Worm (Caenorhabditis elegans): ENCODE results near the gene Y22D7AR.2.

Y22D7AR.2 gene

ce11 chrIII:1705799-1706198 lies at the start of gene Y22D7AR.2, which contains the start of gene fbxa-13:
Y22D7AR.2 (plus strand) TSS chrIII:1705946.
fbxa-13 (minus strand) TSS chrIII:1705899.
- TF ChIP-seq unc-62 (GFP tag; optimal IDR thresholded peaks at IDR 0.05), result no peak

- TF ChIP-seq unc-62 (GFP tag; optimal IDR thresholded peaks at IDR 0.05), result no peak
These were observed 48.4 kb upstream of the Y22D7AR.2 start, which contains the start of gene cht-4 for ce11 chrIII:1657380-1657779. cht-4 (minus strand) TSS chrIII:1657480.

ce11 chrIII:1659763-1660162 lies 46.0 kb upstream of the Y22D7AR.2 start, which contains the start of gene Y22D7AL.15:
Y22D7AL.15 (minus strand) TSS chrIII:1659863.
- TF ChIP-seq unc-62 (GFP tag; optimal IDR thresholded peaks at IDR 0.05), result no peak

- no peak for TF ChIP-seq unc-62 (GFP tag; optimal IDR thresholded peaks at IDR 0.05)
These were observed 44.7 kb upstream of the Y22D7AR.2 start for ce11 chrIII:1661031-1661430.

- no peak for TF ChIP-seq unc-62 (GFP tag; optimal IDR thresholded peaks at IDR 0.05)
These were observed 43.3 kb upstream of the Y22D7AR.2 start for ce11 chrIII:1662405-1662804.

DNA sequence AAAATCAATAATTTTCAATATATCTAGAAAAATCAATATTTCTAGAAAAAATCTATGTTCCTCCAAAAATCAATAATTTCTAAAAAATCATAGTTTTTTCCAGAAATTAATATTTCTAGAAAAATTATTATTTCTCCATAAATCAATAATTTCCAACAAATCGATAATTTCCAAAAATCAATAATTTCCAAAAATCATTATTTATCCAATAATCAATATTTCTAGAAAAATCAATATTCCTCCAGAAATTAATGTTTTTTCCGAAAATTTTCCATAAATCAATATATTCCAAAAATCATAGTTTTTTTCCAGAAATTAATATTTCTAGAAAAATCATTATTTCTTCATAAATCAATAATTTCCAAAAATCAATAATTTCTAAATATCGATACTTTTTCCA lies 42.7 kb upstream of the Y22D7AR.2 start:
- TF ChIP-seq unc-62 (GFP tag; optimal IDR thresholded peaks at IDR 0.05), result no peak

DNA sequence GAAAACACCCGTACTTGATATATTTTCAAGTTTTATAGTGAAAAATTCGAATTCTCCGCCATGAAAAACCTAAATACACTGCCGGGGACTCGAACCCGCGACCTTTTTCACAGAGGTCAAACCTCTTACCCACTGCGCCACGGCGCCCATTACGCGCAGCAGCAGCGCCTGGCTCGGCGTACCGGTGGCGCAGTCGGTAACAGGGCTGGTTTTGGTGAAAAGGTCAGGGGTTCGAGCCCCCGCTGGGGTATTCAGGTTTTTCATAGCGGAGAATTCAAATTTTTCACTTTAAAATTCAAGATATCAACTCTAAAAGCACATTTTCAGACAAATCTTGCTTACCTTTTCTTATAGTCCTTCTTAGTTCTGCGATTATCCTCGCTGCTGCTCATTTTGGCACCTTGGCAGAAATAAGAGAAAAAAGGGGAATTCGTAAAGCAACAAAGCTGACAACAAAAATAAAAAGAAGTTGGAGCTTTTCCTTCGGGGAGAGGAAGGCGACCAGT lies 40.9 kb upstream of the Y22D7AR.2 start, which contains the start of gene Y22D7AL.16:
Gene Y22D7AL.16 (minus strand): TSS at position 456 of the 506 bp plus-strand sequence.
- TF ChIP-seq unc-62 (GFP tag; optimal IDR thresholded peaks at IDR 0.05), result no peak

ce11 chrIII:1665373-1665772 lies 40.4 kb upstream of the Y22D7AR.2 start:
- no peak for TF ChIP-seq unc-62 (GFP tag; optimal IDR thresholded peaks at IDR 0.05)

DNA sequence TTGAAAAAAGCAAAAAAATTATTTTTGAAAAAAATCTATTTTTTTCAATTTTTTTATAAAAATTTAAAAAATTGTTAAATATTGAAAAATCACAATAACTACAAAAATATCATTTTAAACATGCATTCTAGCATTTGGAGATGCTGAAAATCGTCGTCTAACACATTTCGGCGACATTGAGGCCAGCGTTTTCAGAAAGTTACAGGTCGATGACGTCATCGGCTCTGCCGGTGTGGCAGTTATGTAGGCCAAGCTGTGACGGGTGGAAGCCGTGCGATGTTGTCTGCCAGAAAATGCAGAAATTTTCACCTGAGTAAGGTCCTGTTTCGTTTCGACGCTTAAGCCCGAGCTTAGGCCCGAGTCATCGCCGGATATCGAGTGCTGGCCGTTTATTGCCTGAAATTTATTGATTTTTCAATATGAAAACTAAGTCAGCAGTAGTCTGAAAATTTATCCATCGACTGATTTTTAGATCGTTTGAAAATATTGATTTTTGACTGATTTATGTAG lies 39.9 kb upstream of the Y22D7AR.2 start, which contains the start of gene Y22D7AR.3:
Gene Y22D7AR.3 (minus strand): TSS at position 51 of the 510 bp plus-strand sequence.
- TF ChIP-seq unc-62 (GFP tag; optimal IDR thresholded peaks at IDR 0.05), result no peak

- TF ChIP-seq unc-62 (GFP tag; optimal IDR thresholded peaks at IDR 0.05), result no peak
These were observed 38.9 kb upstream of the Y22D7AR.2 start for ce11 chrIII:1666893-1667292.

DNA sequence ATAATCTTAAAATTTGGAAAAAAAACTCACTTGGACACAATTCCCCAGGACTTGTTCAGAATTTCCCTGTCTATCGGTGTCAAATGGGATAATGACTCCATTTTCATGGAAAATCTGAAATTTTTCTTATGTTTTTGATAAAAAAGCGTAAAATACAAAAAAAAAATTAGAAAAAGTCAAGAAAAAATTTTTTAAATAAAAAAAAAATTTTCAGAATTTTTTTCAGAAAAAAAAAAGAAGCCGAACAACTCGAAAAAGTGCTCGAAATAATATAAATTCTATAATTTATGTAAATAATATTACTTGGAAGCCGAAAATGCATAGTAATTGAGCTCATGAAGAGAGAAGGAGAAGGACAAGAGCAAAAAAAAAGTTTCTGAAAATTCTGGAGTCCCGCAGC lies 37.2 kb upstream of the Y22D7AR.2 start, which contains the start of gene glb-30:
Gene glb-30 (minus strand): TSS at position 101 of the 400 bp plus-strand sequence.
- no peak for TF ChIP-seq unc-62 (GFP tag; optimal IDR thresholded peaks at IDR 0.05)

DNA sequence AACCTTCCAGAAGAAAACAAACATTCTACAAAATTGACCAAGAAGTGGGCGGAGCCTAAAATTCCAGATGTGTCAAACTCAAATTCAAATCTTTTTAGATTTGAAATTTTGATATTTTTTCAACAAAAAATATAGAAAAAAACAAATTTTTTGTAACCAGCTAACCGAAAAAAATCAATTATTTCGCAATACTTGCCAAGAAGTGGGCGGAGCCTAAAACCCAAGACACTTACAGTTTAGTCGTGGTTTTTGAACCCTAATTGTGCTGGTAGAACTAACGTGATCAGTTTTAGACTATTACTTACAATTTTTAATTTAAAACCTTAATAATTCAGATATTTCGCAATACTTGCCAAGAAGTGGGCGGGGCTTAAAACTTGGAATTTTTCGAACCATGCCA lies 32.4 kb upstream of the Y22D7AR.2 start:
- TF ChIP-seq unc-62 (GFP tag; optimal IDR thresholded peaks at IDR 0.05), result no peak

DNA sequence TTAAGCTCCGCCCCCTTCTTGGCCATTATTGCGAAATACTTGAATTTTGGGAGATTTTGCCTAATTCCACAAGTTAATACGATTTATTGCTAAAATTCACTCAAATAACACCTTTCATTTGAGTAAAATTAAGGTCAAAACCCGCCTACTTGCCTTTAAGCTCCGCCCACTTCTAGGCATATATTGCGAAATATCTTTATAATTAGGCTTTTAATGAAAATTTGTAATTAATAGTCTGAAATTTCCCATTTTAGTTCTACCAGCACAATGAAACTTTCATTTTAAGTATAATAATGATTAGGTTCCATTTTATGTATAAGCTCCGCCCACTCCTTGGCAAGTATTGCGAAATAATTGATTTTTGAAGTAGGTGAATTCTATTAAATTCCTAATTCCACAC lies 31.0 kb upstream of the Y22D7AR.2 start:
- TF ChIP-seq unc-62 (GFP tag; optimal IDR thresholded peaks at IDR 0.05), result no peak

- TF ChIP-seq unc-62 (GFP tag; optimal IDR thresholded peaks at IDR 0.05), result no peak
These were observed 29.2 kb upstream of the Y22D7AR.2 start, which contains the start of gene Y22D7AR.6 for ce11 chrIII:1676588-1676987. Y22D7AR.6 (minus strand) TSS chrIII:1676721.

DNA sequence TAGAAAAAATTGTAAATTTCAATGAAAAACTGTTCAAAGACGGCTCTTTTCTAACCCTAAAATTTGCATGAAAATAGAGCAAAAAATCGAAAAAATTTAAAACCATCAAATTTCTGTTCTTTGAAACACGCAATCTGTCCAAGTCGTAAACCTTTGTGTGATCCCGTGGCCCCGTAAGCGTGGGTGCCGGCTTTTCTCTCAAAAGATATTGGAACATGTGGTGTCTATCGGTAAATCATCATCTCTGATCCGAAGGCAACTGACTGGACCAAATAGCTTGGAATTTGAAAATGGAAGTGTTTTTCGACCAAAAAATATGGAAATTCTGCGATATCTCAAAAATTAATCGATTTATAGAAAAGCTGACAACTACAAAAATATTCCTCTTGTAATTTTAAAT lies 27.1 kb upstream of the Y22D7AR.2 start:
- TF ChIP-seq unc-62 (GFP tag; optimal IDR thresholded peaks at IDR 0.05), result no peak

ce11 chrIII:1680393-1680792 lies 25.4 kb upstream of the Y22D7AR.2 start:
- TF ChIP-seq unc-62 (GFP tag; optimal IDR thresholded peaks at IDR 0.05), result no peak

ce11 chrIII:1680996-1681395 lies 24.8 kb upstream of the Y22D7AR.2 start:
- TF ChIP-seq unc-62 (GFP tag; optimal IDR thresholded peaks at IDR 0.05), result no peak
